Worm (Caenorhabditis elegans) whole organism, L4 larva: ENCODE results near the gene F16G10.9.

Experiments used
- F37D6.2 ChIP-seq: sonication (generic microtip); optimal IDR thresholded peaks from 2 replicates; lab custom pipeline; 2016; ENCODE audit warnings: mild to moderate bottlenecking, missing genetic modification characterization, missing compliant biosample characterization
- F49E8.2 ChIP-seq: sonication (generic microtip); optimal IDR thresholded peaks from 2 replicates; lab custom pipeline; 2016; ENCODE audit warnings: missing compliant biosample characterization, mild to moderate bottlenecking, missing genetic modification characterization, borderline replicate concordance
- Y105C5A.15 ChIP-seq: fragments of 200-800 bp; sonication (Bioruptor generic); IDR thresholded peaks from 2 replicates; pipeline ENCODE4 v1.3.6; 2022; ENCODE audit warnings: missing genetic modification characterization, missing compliant biosample characterization
- Y5F2A.4 ChIP-seq: fragments of 200-800 bp; sonication (Bioruptor generic); optimal IDR thresholded peaks from 2 replicates; lab custom pipeline; 2018; ENCODE audit warnings: mild to moderate bottlenecking, missing genetic modification characterization, missing compliant biosample characterization
- ZK337.2 ChIP-seq: fragments of 200-800 bp; sonication (Bioruptor generic); IDR thresholded peaks from 2 replicates; pipeline ENCODE4 v1.3.6; 2022; ENCODE audit warnings: missing genetic modification reagents, missing genetic modification characterization, missing compliant biosample characterization
- aha-1 ChIP-seq: fragments of 150-350 bp; peaks from one replicate; lab custom pipeline; 2014; ENCODE audit warnings: missing biosample characterization, missing genetic modification characterization
- aly-2 ChIP-seq: sonication (generic microtip); optimal IDR thresholded peaks from 2 replicates; lab custom pipeline; 2018; ENCODE audit warnings: missing biosample characterization, missing genetic modification characterization
- arid-1 ChIP-seq: fragments of 200-800 bp; sonication (Bioruptor generic); conservative IDR thresholded peaks from 2 replicates; pipeline ENCODE4 v1.3.6; 2022; ENCODE audit warnings: missing genetic modification reagents, missing genetic modification characterization, missing compliant biosample characterization
- ceh-82 ChIP-seq: sonication (generic microtip); optimal IDR thresholded peaks from 2 replicates; lab custom pipeline; 2017; ENCODE audit warnings: missing biosample characterization, missing genetic modification characterization
- daf-16 ChIP-seq, 3 experiments: sonication (generic microtip); optimal IDR thresholded peaks; 2 replicates each; lab custom pipeline; 2016 to 2017; ENCODE audit warnings: missing genetic modification characterization in 3 of 3, missing genetic modification reagents in 3 of 3, mild to moderate bottlenecking in 2 of 3, missing compliant biosample characterization in 2 of 3, missing biosample characterization in 1 of 3, moderate library complexity in 1 of 3
- dpl-1 ChIP-seq: fragments of 150-350 bp; optimal IDR thresholded peaks from 2 replicates; lab custom pipeline; 2014; ENCODE audit warnings: missing biosample characterization, missing genetic modification reagents, missing genetic modification characterization
- egl-27 ChIP-seq: sonication (generic microtip); optimal IDR thresholded peaks from 3 replicates; lab custom pipeline; 2017; ENCODE audit warnings: missing biosample characterization, missing genetic modification reagents, missing genetic modification characterization
- egl-43 ChIP-seq: fragments of 200-800 bp; sonication (Bioruptor generic); IDR thresholded peaks from 2 replicates; pipeline ENCODE4 v1.3.6; 2022; ENCODE audit warnings: missing genetic modification reagents, missing genetic modification characterization, missing compliant biosample characterization
- fos-1 ChIP-seq: fragments of 150-350 bp; optimal IDR thresholded peaks from 2 replicates; lab custom pipeline; 2014; ENCODE audit warnings: missing biosample characterization, missing genetic modification characterization
- hif-1 ChIP-seq, 2 experiments: sonication (generic microtip); optimal IDR thresholded peaks; 2 replicates each; lab custom pipeline; 2016 to 2017; ENCODE audit warnings: missing compliant biosample characterization in 2 of 2, missing genetic modification characterization in 2 of 2, missing genetic modification reagents in 2 of 2, missing genotype in 2 of 2, mild to moderate bottlenecking in 1 of 2
- hlh-11 ChIP-seq: fragments of 200-800 bp; sonication (Bioruptor generic); optimal IDR thresholded peaks from 2 replicates; lab custom pipeline; 2018; ENCODE audit warnings: mild to moderate bottlenecking, missing genetic modification characterization, missing compliant biosample characterization
- lin-15B ChIP-seq: fragments of 150-350 bp; sonication (generic microtip); optimal IDR thresholded peaks from 3 replicates; lab custom pipeline; 2014; ENCODE audit warnings: missing biosample characterization, missing genetic modification characterization
- lin-29 ChIP-seq: fragments of 200-800 bp; sonication (Bioruptor generic); IDR thresholded peaks from 2 replicates; pipeline ENCODE4 v1.3.6; 2022; ENCODE audit warnings: missing genetic modification reagents, missing genetic modification characterization, missing compliant biosample characterization
- lin-39 ChIP-seq: fragments of 150-350 bp; optimal IDR thresholded peaks from 2 replicates; lab custom pipeline; 2014; ENCODE audit warnings: missing biosample characterization, missing genetic modification reagents, missing genetic modification characterization
- madf-5 ChIP-seq, 2 experiments: fragments of 200-800 bp; sonication (Bioruptor generic); IDR thresholded peaks; 2 replicates each; pipeline ENCODE4 v1.3.6; 2022; ENCODE audit warnings: missing compliant biosample characterization in 2 of 2, missing genetic modification characterization in 2 of 2
- madf-9 ChIP-seq: fragments of 200-800 bp; sonication (Bioruptor generic); conservative IDR thresholded peaks from 2 replicates; pipeline ENCODE4 v1.3.6; 2022; ENCODE audit warnings: missing genetic modification reagents, missing genetic modification characterization, missing compliant biosample characterization
- nhr-102 ChIP-seq: sonication (generic microtip); optimal IDR thresholded peaks from 2 replicates; lab custom pipeline; 2016; ENCODE audit warnings: mild to moderate bottlenecking, missing genetic modification characterization, moderate library complexity, missing compliant biosample characterization
- nhr-237 ChIP-seq: sonication (generic microtip); optimal IDR thresholded peaks from 2 replicates; lab custom pipeline; 2017; ENCODE audit warnings: missing biosample characterization, missing genetic modification characterization
- nhr-28 ChIP-seq: fragments of 150-350 bp; optimal IDR thresholded peaks from 2 replicates; lab custom pipeline; 2014; ENCODE audit warnings: missing biosample characterization, missing genetic modification characterization
- nhr-41 ChIP-seq: fragments of 200-800 bp; sonication (Bioruptor generic); IDR thresholded peaks from 2 replicates; pipeline ENCODE4 v1.3.6; 2022; ENCODE audit warnings: missing genetic modification reagents, missing genetic modification characterization, missing compliant biosample characterization
- nhr-42 ChIP-seq: fragments of 200-800 bp; sonication (Bioruptor generic); IDR thresholded peaks from 2 replicates; pipeline ENCODE4 v1.3.6; 2022; ENCODE audit warnings: missing genetic modification characterization, missing compliant biosample characterization
- nhr-6 ChIP-seq: fragments of 150-350 bp; optimal IDR thresholded peaks from 2 replicates; lab custom pipeline; 2014; ENCODE audit warnings: missing biosample characterization, missing genetic modification characterization
- nhr-76 ChIP-seq: fragments of 150-350 bp; optimal IDR thresholded peaks from 2 replicates; lab custom pipeline; 2014; ENCODE audit warnings: missing biosample characterization, missing genetic modification characterization
- pqm-1 ChIP-seq: sonication (generic microtip); optimal IDR thresholded peaks from 2 replicates; lab custom pipeline; 2017; ENCODE audit warnings: missing biosample characterization, missing genetic modification characterization
- rbr-2 ChIP-seq: sonication (generic microtip); optimal IDR thresholded peaks from 2 replicates; lab custom pipeline; 2016; ENCODE audit warnings: missing genotype, missing genetic modification characterization, missing compliant biosample characterization
- saeg-2 ChIP-seq: fragments of 200-800 bp; sonication (Bioruptor generic); IDR thresholded peaks from 2 replicates; pipeline ENCODE4 v1.3.6; 2022; ENCODE audit warnings: missing genetic modification reagents, missing genetic modification characterization, missing compliant biosample characterization
- sdz-12 ChIP-seq: fragments of 200-800 bp; sonication (Bioruptor generic); optimal IDR thresholded peaks from 2 replicates; lab custom pipeline; 2018; ENCODE audit warnings: mild to moderate bottlenecking, missing genetic modification characterization, missing compliant biosample characterization
- set-16 ChIP-seq: fragments of 200-800 bp; sonication (Bioruptor generic); IDR thresholded peaks from 2 replicates; pipeline ENCODE4 v1.3.6; 2022; ENCODE audit warnings: missing genetic modification reagents, missing genetic modification characterization, missing compliant biosample characterization
- snpc-4 ChIP-seq: fragments of 150-350 bp; optimal IDR thresholded peaks from 2 replicates; lab custom pipeline; 2014; ENCODE audit warnings: missing biosample characterization, missing genetic modification characterization
- tra-1 ChIP-seq: fragments of 200-800 bp; sonication (Bioruptor generic); IDR thresholded peaks from 2 replicates; pipeline ENCODE4 v1.3.6; 2022; ENCODE audit warnings: missing genetic modification reagents, missing genetic modification characterization, missing compliant biosample characterization
- unc-130 ChIP-seq: sonication (generic microtip); optimal IDR thresholded peaks from 2 replicates; lab custom pipeline; 2016; ENCODE audit warnings: missing genetic modification reagents, missing genetic modification characterization, missing compliant biosample characterization
- unc-39 ChIP-seq: sonication (generic microtip); optimal IDR thresholded peaks from 2 replicates; lab custom pipeline; 2017; ENCODE audit warnings: missing biosample characterization, missing genetic modification characterization
- unc-62 ChIP-seq, 3 experiments: fragments of 150-350 bp in 1 of 3; sonication (generic microtip); optimal IDR thresholded peaks in 2 of 3; peaks in 1 of 3; 1 replicate in 1 of 3; 2 replicates in 2 of 3; lab custom pipeline; 2014 to 2017; ENCODE audit warnings: missing biosample characterization in 3 of 3, missing genetic modification characterization in 3 of 3, missing genetic modification reagents in 3 of 3, missing genotype in 1 of 3
- zip-11 ChIP-seq: fragments of 200-800 bp; sonication (Bioruptor generic); IDR thresholded peaks from 2 replicates; pipeline ENCODE4 v1.3.6; 2022; ENCODE audit warnings: missing genetic modification characterization, missing compliant biosample characterization

F16G10.9 gene

DNA sequence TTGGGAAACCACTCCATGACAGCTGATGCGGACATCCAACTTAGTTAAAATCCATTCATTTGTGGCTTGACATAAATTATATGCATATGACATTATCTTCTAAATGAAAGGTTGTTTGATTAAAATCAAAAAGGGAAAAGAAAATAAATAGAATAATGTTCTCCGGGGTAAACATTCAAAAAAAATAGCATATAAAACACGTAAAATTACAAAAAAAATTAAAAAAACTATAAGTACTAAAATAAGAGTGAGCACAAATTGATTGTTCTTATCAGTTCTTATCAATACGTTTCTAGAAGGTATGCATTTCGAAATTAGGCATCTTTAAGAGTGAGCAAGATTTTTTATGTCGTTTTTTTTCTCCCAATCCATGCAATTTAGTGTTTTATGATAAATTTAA is 27.3 kb upstream of the F16G10.9 start, which contains the start of gene fbxa-182 (continued):
- TF ChIP-seq fos-1 (no peak), egl-27 (tag; lab: Kevin White, UChicago) (no peak), nhr-102 (no peak), sdz-12 (GFP tag; lab: Kevin White, UChicago) (no peak), aha-1 (tag; lab: Kevin White, UChicago) (no peak), hlh-11 (no peak), dpl-1 (GFP tag; lab: Kevin White, UChicago) (no peak), Y5F2A.4 (GFP tag; lab: Kevin White, UChicago) (no peak), pqm-1 (tag; lab: Kevin White, UChicago) (peak; percentile 17), hif-1 (tag; optimal IDR thresholded peaks at IDR 0.05; lab: Kevin White, UChicago) (no peak), nhr-41 (GFP tag; lab: Robert Waterston, UW) (no peak)

DNA sequence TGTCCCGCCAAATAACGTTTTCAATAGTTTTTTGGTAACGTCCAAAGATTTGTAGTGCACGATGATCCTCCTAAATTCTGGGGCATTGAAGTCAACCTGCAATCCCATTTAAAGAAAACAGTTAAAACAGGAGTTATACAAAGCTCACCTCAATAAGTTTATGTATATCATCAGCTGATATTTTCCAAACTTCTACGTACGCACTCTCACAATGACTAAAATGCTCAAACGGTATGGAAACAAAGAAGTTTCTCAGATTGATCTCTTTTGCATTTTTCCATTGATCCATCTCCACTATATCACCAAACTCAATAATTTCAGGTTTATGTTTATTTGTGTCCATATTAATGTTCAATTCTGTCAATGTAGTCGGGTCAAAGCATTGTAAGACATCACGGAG is 26.2 kb upstream of the F16G10.9 start:
- no peak for TF ChIP-seq ceh-82 (tag; lab: Kevin White, UChicago)
- no peak for TF ChIP-seq nhr-28 (tag; lab: Kevin White, UChicago)
- TF ChIP-seq unc-62 (GFP tag; optimal IDR thresholded peaks at IDR 0.05 in 1 of 2; lab: Kevin White, UChicago) = peak in 1 of 2 experiments; percentile 51
- TF ChIP-seq unc-62 (tag; optimal IDR thresholded peaks at IDR 0.05; lab: Kevin White, UChicago) = no peak

DNA sequence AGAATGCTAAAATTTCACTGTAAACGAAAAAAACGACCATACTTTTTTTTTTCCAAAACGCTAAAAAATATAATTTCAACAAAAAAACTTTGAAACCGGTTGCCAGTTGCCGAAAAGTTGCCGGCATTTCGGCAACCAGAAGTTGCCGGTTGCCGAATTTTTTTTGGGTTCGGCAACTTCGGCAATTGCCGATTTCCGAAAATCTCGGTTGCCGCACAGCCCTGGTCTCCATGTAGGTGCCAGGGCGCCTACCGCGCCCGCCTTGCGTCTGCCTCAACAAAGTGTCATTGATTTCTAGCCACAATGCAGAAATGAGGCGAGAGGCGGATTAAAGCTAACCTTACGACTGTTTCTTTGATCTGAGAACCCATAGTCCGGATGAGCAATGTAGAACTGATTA is 25.7 kb upstream of the F16G10.9 start:
- TF ChIP-seq madf-5 (GFP tag; IDR thresholded peaks at IDR 0.05; lab: Robert Waterston, UW) (0 out of 4 replicates have a peak, but pooled peaks of 1 of the 2 experiments have one; percentile 22), aha-1 (tag; lab: Kevin White, UChicago) (peak; percentile 82), set-16 (GFP tag; lab: Robert Waterston, UW) (peak; percentile 56; the same call in 1 of the 2 replicates), nhr-42 (GFP tag; lab: Robert Waterston, UW) (no peak)

DNA sequence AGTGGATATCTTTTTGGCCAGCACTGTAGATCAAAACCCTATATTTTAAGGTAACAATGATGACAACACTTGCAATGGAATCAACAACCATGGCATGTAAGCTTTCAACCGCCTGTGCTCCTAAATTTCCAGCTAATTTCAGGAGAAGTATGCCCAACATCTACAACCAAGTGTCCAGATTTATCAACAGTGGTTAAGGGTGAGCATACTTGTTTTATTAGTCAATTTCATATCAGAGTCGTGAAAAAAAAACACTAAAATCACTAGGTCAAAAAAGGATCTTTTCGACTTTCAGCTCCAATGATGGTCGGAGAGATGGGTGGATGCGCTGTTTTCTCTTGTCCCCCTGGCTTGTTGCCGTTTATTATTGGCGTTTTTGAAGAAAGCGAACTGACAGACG is 18.6 kb upstream of the F16G10.9 start, which contains the start of gene F16G10.1:
F16G10.1 (plus strand) TSS at position 301 of the 400 bp plus-strand sequence.
- TF ChIP-seq snpc-4 (no peak), hif-1 (tag; optimal IDR thresholded peaks at IDR 0.05; lab: Kevin White, UChicago) (no peak), unc-62 (GFP tag; optimal IDR thresholded peaks at IDR 0.05 in 1 of 2; lab: Kevin White, UChicago) (peak in 1 of 2 experiments; percentile 52), unc-62 (tag; optimal IDR thresholded peaks at IDR 0.05; lab: Kevin White, UChicago) (no peak)
- TF ChIP-seq, all 104 proteins: peak for 1

DNA sequence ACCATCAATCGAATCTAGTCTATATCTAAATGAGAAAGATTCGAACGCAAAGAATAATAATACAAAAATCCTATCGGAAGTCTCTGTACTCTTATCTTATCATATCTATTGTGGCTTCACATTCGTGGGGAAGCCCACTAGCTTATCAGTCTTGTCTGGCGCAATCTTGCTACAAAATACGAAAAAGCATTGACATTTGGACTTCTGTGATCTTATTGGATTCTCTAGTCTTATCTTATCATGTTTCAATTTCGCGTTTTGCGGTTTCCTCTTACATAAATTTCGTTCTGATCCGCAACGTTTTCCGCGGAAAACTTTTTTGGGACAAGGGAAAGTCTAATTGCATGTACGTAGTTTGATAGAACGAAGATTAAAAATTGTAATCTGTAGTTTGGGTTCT is 14.4 kb upstream of the F16G10.9 start:
- no peak for TF ChIP-seq nhr-6 (tag; lab: Kevin White, UChicago)
- peak; percentile 95 for TF ChIP-seq nhr-28 (tag; lab: Kevin White, UChicago)
- no peak for TF ChIP-seq nhr-237 (tag; lab: Kevin White, UChicago)
- TF ChIP-seq saeg-2 = no peak
- peak; percentile 43 for TF ChIP-seq aha-1 (tag; lab: Kevin White, UChicago)

DNA sequence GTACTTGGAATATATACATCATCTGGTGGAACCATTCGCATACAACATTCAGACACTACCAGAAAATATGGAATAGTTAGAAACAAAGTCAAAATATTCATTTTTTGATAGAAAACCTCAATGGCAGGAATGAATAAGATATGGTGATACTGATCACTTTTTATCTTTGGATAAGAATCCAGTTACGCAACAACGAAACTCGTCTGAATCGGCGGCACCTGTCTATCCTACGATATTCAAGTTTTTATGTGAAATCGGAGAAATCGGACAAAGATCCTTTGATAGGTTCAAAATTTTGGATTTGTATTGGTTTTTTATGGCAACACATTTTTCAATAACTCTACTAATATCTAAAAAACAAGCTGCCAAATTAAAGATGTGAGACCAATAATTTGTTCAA is 13.5 kb upstream of the F16G10.9 start, which contains the start of gene F16G10.14:
F16G10.14 (minus strand) TSS at position 101 of the 400 bp plus-strand sequence.
- TF ChIP-seq nhr-76 (tag; lab: Kevin White, UChicago) (no peak), lin-39 (tag; lab: Kevin White, UChicago) (no peak), madf-9 (GFP tag; lab: Robert Waterston, UW) (no peak), arid-1 (GFP tag; lab: Robert Waterston, UW) (no peak), ZK337.2 (GFP tag; lab: Robert Waterston, UW) (no peak), daf-16 (GFP tag; optimal IDR thresholded peaks at IDR 0.05; lab: Kevin White, UChicago) (no peak), daf-16 (tag; optimal IDR thresholded peaks at IDR 0.05; lab: Kevin White, UChicago) (no peak), unc-62 (GFP tag; optimal IDR thresholded peaks at IDR 0.05 in 1 of 2; lab: Kevin White, UChicago) (no peak), unc-62 (tag; optimal IDR thresholded peaks at IDR 0.05; lab: Kevin White, UChicago) (no peak), aly-2 (tag; lab: Kevin White, UChicago) (no peak), unc-39 (tag; lab: Kevin White, UChicago) (no peak), tra-1 (GFP tag; lab: Robert Waterston, UW) (no peak), F37D6.2 (tag; lab: Kevin White, UChicago) (no peak), Y105C5A.15 (GFP tag; lab: Robert Waterston, UW) (no peak), rbr-2 (tag; lab: Kevin White, UChicago) (no peak), F49E8.2 (tag; lab: Kevin White, UChicago) (no peak), lin-15B (tag; lab: Kevin White, UChicago) (no peak), zip-11 (GFP tag; lab: Robert Waterston, UW) (no peak), set-16 (GFP tag; lab: Robert Waterston, UW) (no peak), egl-43 (GFP tag; lab: Robert Waterston, UW) (no peak), lin-29 (GFP tag; lab: Robert Waterston, UW) (no peak), unc-130 (GFP tag; lab: Kevin White, UChicago) (no peak)
